Worm (Caenorhabditis elegans) whole organism, L3 larva: ENCODE measurements around the gene sek-4.
A peak's percentile ranks its signal among the peaks of the same experiment; 100 is the strongest.

Experiments used
- R02D3.7 ChIP-seq: fragments of 150-350 bp; optimal IDR thresholded peaks from 2 replicates; lab custom pipeline; 2014; ENCODE audit warnings: missing biosample characterization, missing genetic modification characterization
- aly-2 ChIP-seq: fragments of 150-350 bp; optimal IDR thresholded peaks from 2 replicates; lab custom pipeline; 2014; ENCODE audit warnings: missing biosample characterization, missing genetic modification characterization
- ama-1 ChIP-seq: fragments of 150-350 bp; optimal IDR thresholded peaks from 2 replicates; lab custom pipeline; 2018
- ceh-16 ChIP-seq: sonication (generic microtip); optimal IDR thresholded peaks from 2 replicates; lab custom pipeline; 2017; ENCODE audit warnings: missing biosample characterization, missing genetic modification characterization
- ceh-82 ChIP-seq: fragments of 150-350 bp; optimal IDR thresholded peaks from 2 replicates; lab custom pipeline; 2014; ENCODE audit warnings: missing biosample characterization, missing genetic modification characterization
- ceh-9 ChIP-seq: sonication (generic microtip); optimal IDR thresholded peaks from 2 replicates; lab custom pipeline; 2018; ENCODE audit warnings: missing biosample characterization, missing genetic modification characterization
- daf-12 ChIP-seq: fragments of 150-350 bp; optimal IDR thresholded peaks from 2 replicates; lab custom pipeline; 2014; ENCODE audit warnings: missing biosample characterization, missing genetic modification reagents, missing genetic modification characterization
- egl-27 ChIP-seq: sonication (generic microtip); optimal IDR thresholded peaks from 4 replicates; lab custom pipeline; 2017; ENCODE audit warnings: missing biosample characterization, missing genetic modification reagents, missing genetic modification characterization
- egl-5 ChIP-seq: fragments of 150-350 bp; optimal IDR thresholded peaks from 2 replicates; lab custom pipeline; 2017; ENCODE audit warnings: missing biosample characterization, missing genetic modification reagents, missing genetic modification characterization, inconsistent platforms
- elt-1 ChIP-seq: fragments of 150-350 bp; optimal IDR thresholded peaks from 2 replicates; lab custom pipeline; 2014; ENCODE audit warnings: missing biosample characterization, missing genetic modification characterization
- elt-2 ChIP-seq: sonication (generic microtip); optimal IDR thresholded peaks from 2 replicates; lab custom pipeline; 2016; ENCODE audit warnings: missing genetic modification reagents, mild to moderate bottlenecking, missing genetic modification characterization, missing compliant biosample characterization
- elt-3 ChIP-seq, 3 experiments: fragments of 150-350 bp in 1 of 3; sonication (generic microtip) in 2 of 3; optimal IDR thresholded peaks; 2 replicates in 2 of 3; 4 replicates in 1 of 3; lab custom pipeline; 2014 to 2017; ENCODE audit warnings: missing biosample characterization in 3 of 3, missing genetic modification characterization in 3 of 3
- fkh-10 ChIP-seq: sonication (generic microtip); optimal IDR thresholded peaks from 2 replicates; lab custom pipeline; 2017; ENCODE audit warnings: missing biosample characterization, missing genetic modification reagents, missing genetic modification characterization
- fkh-2 ChIP-seq: fragments of 150-350 bp; optimal IDR thresholded peaks from 2 replicates; lab custom pipeline; 2014; ENCODE audit warnings: missing biosample characterization, missing genetic modification reagents, missing genetic modification characterization
- fos-1 ChIP-seq: fragments of 150-350 bp; optimal IDR thresholded peaks from 2 replicates; lab custom pipeline; 2014; ENCODE audit warnings: missing biosample characterization, missing genetic modification characterization
- hmg-11 ChIP-seq: sonication (generic microtip); optimal IDR thresholded peaks from 2 replicates; lab custom pipeline; 2016; ENCODE audit warnings: missing genetic modification characterization, missing compliant biosample characterization
- jun-1 ChIP-seq: fragments of 150-350 bp; optimal IDR thresholded peaks from 2 replicates; lab custom pipeline; 2014; ENCODE audit warnings: missing biosample characterization, missing genetic modification reagents, missing genetic modification characterization
- lin-15B ChIP-seq: fragments of 150-350 bp; optimal IDR thresholded peaks from 2 replicates; lab custom pipeline; 2014; ENCODE audit warnings: missing biosample characterization, missing genetic modification characterization
- lin-39 ChIP-seq: fragments of 150-350 bp; optimal IDR thresholded peaks from 2 replicates; lab custom pipeline; 2018; ENCODE audit warnings: missing biosample characterization, missing genetic modification reagents, missing genetic modification characterization
- lsy-12 ChIP-seq: sonication (generic microtip); optimal IDR thresholded peaks from 2 replicates; lab custom pipeline; 2016; ENCODE audit warnings: mild to moderate bottlenecking, missing genetic modification characterization, missing compliant biosample characterization
- mdl-1 ChIP-seq: fragments of 150-350 bp; optimal IDR thresholded peaks from 2 replicates; lab custom pipeline; 2014; ENCODE audit warnings: missing biosample characterization, missing genetic modification characterization
- nfya-1 ChIP-seq: sonication (generic microtip); optimal IDR thresholded peaks from 2 replicates; lab custom pipeline; 2017; ENCODE audit warnings: missing genetic modification characterization, mild to moderate bottlenecking, missing compliant biosample characterization, antibody characterized with exemption, moderate library complexity; ENCODE audit not compliant: insufficient read depth
- nhr-23 ChIP-seq: fragments of 150-350 bp; optimal IDR thresholded peaks from 2 replicates; lab custom pipeline; 2014; ENCODE audit warnings: missing biosample characterization, missing genetic modification reagents, missing genetic modification characterization
- nhr-237 ChIP-seq: fragments of 150-350 bp; optimal IDR thresholded peaks from 2 replicates; lab custom pipeline; 2014; ENCODE audit warnings: missing biosample characterization, missing genetic modification characterization
- nhr-25 ChIP-seq: sonication (generic microtip); optimal IDR thresholded peaks from 2 replicates; lab custom pipeline; 2017; ENCODE audit warnings: missing biosample characterization, missing genetic modification characterization
- nhr-28 ChIP-seq: fragments of 150-350 bp; optimal IDR thresholded peaks from 2 replicates; lab custom pipeline; 2014; ENCODE audit warnings: missing biosample characterization, missing genetic modification characterization
- nhr-43 ChIP-seq: sonication (generic microtip); optimal IDR thresholded peaks from 2 replicates; lab custom pipeline; 2016; ENCODE audit warnings: mild to moderate bottlenecking, missing genetic modification characterization, missing compliant biosample characterization; ENCODE audit not compliant: poor library complexity, severe bottlenecking
- nhr-67 ChIP-seq: fragments of 150-350 bp; optimal IDR thresholded peaks from 2 replicates; lab custom pipeline; 2014; ENCODE audit warnings: missing biosample characterization, missing genetic modification characterization
- nhr-77 ChIP-seq: fragments of 150-350 bp; optimal IDR thresholded peaks from 2 replicates; lab custom pipeline; 2014; ENCODE audit warnings: missing biosample characterization, missing genetic modification characterization
- pha-4 ChIP-seq: fragments of 150-350 bp; optimal IDR thresholded peaks from 2 replicates; lab custom pipeline; 2014; ENCODE audit warnings: missing biosample characterization, missing genetic modification reagents, missing genetic modification characterization
- pqm-1 ChIP-seq: fragments of 150-350 bp; optimal IDR thresholded peaks from 2 replicates; lab custom pipeline; 2017; ENCODE audit warnings: missing biosample characterization, missing genetic modification characterization, inconsistent platforms
- skn-1 ChIP-seq: fragments of 150-350 bp; optimal IDR thresholded peaks from 2 replicates; lab custom pipeline; 2014; ENCODE audit warnings: missing biosample characterization, missing genetic modification characterization
- snpc-4 ChIP-seq: fragments of 150-350 bp; optimal IDR thresholded peaks from 2 replicates; lab custom pipeline; 2014; ENCODE audit warnings: missing biosample characterization, missing genetic modification characterization
- unc-39 ChIP-seq: sonication (generic microtip); optimal IDR thresholded peaks from 4 replicates; lab custom pipeline; 2017; ENCODE audit warnings: missing biosample characterization, missing genetic modification characterization
- unc-62 ChIP-seq: fragments of 150-350 bp; sonication (generic microtip); optimal IDR thresholded peaks from 4 replicates; lab custom pipeline; 2014; ENCODE audit warnings: missing biosample characterization, missing genetic modification reagents, missing genetic modification characterization
- zag-1 ChIP-seq: fragments of 150-350 bp; optimal IDR thresholded peaks from 2 replicates; lab custom pipeline; 2014; ENCODE audit warnings: missing biosample characterization, missing genetic modification characterization
- ztf-4 ChIP-seq: fragments of 150-350 bp; optimal IDR thresholded peaks from 2 replicates; lab custom pipeline; 2014; ENCODE audit warnings: missing biosample characterization, missing genetic modification characterization

The sek-4 gene

ce11 chrX:5360682-5361081 is 14.2 kb upstream of the sek-4 start:
- TF ChIP-seq ceh-82 (tag; lab: Kevin White, UChicago) (no peak), pqm-1 (tag; lab: Kevin White, UChicago) (no peak), ama-1 (lab: Kevin White, UChicago) (no peak), pha-4 (tag; lab: Kevin White, UChicago) (peak; percentile 17), zag-1 (tag; lab: Kevin White, UChicago) (no peak), ceh-16 (tag; lab: Kevin White, UChicago) (no peak), nhr-43 (tag; lab: Kevin White, UChicago) (no peak), skn-1 (tag; lab: Kevin White, UChicago) (no peak)

DNA sequence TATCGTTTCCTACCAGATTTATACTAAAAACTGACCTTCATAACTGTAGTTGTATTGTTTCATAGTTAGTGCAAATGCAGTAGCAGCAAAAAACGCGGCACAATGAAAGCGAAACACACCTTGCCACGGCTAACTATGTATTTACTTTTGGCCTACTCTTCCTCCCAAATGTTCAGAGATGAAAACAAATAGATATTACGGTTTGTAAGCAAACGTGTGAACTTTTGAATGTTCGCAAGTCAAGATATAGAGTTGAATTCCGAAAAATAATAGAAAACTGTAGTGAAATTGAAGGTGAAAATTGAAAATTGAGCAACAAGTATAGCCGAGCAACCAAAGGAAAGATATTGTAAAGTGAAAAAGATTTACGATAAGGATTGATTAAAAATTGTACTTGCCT is 10.6 kb upstream of the sek-4 start, which contains the start of gene chtl-1:
Gene chtl-1, minus strand, starts transcription at position 101 of the 400 bp plus-strand sequence.
- TF ChIP-seq fos-1 (no peak), pha-4 (tag; lab: Kevin White, UChicago) (peak; percentile 34), fkh-2 (tag; lab: Kevin White, UChicago) (no peak)
- TF ChIP-seq, all 47 proteins: peak for 1

DNA sequence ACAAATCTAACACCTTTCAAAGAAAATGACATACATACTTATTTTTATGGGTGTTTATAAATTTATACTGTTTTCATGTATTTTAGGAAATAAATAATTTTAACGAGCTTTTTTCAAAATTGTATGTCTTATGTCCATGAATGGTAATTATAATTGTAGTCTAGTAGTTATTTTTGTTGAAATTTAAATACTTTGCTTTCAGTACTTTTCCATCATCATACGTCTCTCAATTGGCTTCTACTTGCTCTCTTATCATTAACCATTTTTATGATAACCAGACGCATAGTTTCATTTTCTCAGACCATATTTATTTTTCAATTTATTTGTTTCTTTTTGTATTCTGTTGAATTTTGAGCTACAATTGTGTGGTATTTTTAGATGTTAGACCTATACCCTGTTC is 9.4 kb upstream of the sek-4 start, which contains the start of gene F35C8.5:
Gene F35C8.5, plus strand, starts transcription at position 377 of the 400 bp plus-strand sequence.
- no peak for TF ChIP-seq jun-1 (tag; lab: Kevin White, UChicago)
- peak; percentile 57 for TF ChIP-seq elt-2 (tag; lab: Kevin White, UChicago)
- peak; percentile 68 for TF ChIP-seq pqm-1 (tag; lab: Kevin White, UChicago)
- peak; percentile 16 for TF ChIP-seq pha-4 (tag; lab: Kevin White, UChicago)
- no peak for TF ChIP-seq ceh-9
- no peak for TF ChIP-seq lsy-12 (tag; lab: Kevin White, UChicago)
- TF ChIP-seq nhr-23 (tag; lab: Kevin White, UChicago) = no peak
- no peak for TF ChIP-seq ztf-4 (tag; lab: Kevin White, UChicago)
- TF ChIP-seq nhr-25 (tag; lab: Kevin White, UChicago) = no peak
- no peak for TF ChIP-seq egl-5

DNA sequence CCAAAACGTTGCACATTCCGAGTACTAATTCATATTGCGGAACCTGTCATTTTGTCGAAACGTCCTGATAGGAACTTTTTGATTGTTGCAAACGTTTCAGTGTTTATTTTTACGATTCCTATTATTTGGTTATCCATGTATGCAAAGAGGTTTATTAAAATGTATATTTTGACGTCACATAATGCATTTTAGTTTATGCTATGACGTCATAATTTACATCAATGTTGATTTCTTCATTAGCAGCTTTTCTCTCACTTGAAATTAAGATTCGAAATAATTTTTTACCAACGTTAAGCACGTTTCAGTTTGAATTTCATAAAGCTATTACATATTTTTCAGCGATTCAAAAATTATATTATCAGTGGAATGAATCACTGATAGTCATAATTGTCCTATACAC is 8.2 kb upstream of the sek-4 start:
- TF ChIP-seq fkh-2 (tag; lab: Kevin White, UChicago) (no peak), R02D3.7 (tag; lab: Kevin White, UChicago) (no peak), lin-15B (tag; lab: Kevin White, UChicago) (no peak), elt-3 (tag; optimal IDR thresholded peaks at IDR 0.05; lab: Kevin White, UChicago) (no peak), ceh-82 (tag; lab: Kevin White, UChicago) (no peak), egl-5 (no peak), skn-1 (tag; lab: Kevin White, UChicago) (no peak), nhr-28 (tag; lab: Kevin White, UChicago) (no peak), nhr-25 (tag; lab: Kevin White, UChicago) (no peak), mdl-1 (no peak), fkh-10 (GFP tag; lab: Kevin White, UChicago) (no peak), nhr-67 (tag; lab: Kevin White, UChicago) (no peak)

- no peak for TF ChIP-seq skn-1 (tag; lab: Kevin White, UChicago)
- TF ChIP-seq ceh-16 (tag; lab: Kevin White, UChicago) = no peak
- no peak for TF ChIP-seq egl-5
- TF ChIP-seq nhr-237 (tag; lab: Kevin White, UChicago) = no peak
- TF ChIP-seq lin-39 = peak; percentile 78
- TF ChIP-seq unc-39 (tag; lab: Kevin White, UChicago) = no peak
- no peak for TF ChIP-seq elt-1 (tag; lab: Kevin White, UChicago)
- TF ChIP-seq nhr-43 (tag; lab: Kevin White, UChicago) = no peak
- no peak for TF ChIP-seq jun-1 (tag; lab: Kevin White, UChicago)
- peak; percentile 53 for TF ChIP-seq nfya-1
- TF ChIP-seq nhr-67 (tag; lab: Kevin White, UChicago) = no peak
- no peak for TF ChIP-seq nhr-77
- TF ChIP-seq ama-1 (lab: Kevin White, UChicago) = no peak
- TF ChIP-seq snpc-4 (tag; lab: Kevin White, UChicago) = peak; percentile 26
- TF ChIP-seq daf-12 (tag; lab: Kevin White, UChicago) = no peak
- no peak for TF ChIP-seq lsy-12 (tag; lab: Kevin White, UChicago)
- no peak for TF ChIP-seq zag-1 (tag; lab: Kevin White, UChicago)
- TF ChIP-seq ceh-82 (tag; lab: Kevin White, UChicago) = no peak
- peak; percentile 25 for TF ChIP-seq hmg-11 (tag; lab: Kevin White, UChicago)
- no peak for TF ChIP-seq nhr-28 (tag; lab: Kevin White, UChicago)
- no peak for TF ChIP-seq nhr-23 (tag; lab: Kevin White, UChicago)
- TF ChIP-seq unc-62 (GFP tag; lab: Kevin White, UChicago) = no peak
- no peak for TF ChIP-seq egl-27 (tag; lab: Kevin White, UChicago)
- TF ChIP-seq fkh-10 (GFP tag; lab: Kevin White, UChicago) = no peak
- no peak for TF ChIP-seq ztf-4 (tag; lab: Kevin White, UChicago)
- TF ChIP-seq pqm-1 (tag; lab: Kevin White, UChicago) = no peak
- no peak for TF ChIP-seq elt-3 (tag; optimal IDR thresholded peaks at IDR 0.05; lab: Kevin White, UChicago)
- no peak for TF ChIP-seq lin-15B (tag; lab: Kevin White, UChicago)
- TF ChIP-seq aly-2 (tag; lab: Kevin White, UChicago) = no peak
These were observed 6.6 kb upstream of the sek-4 start, which contains the start of gene jkk-1 for ce11 chrX:5368220-5368619. TSS of gene jkk-1 (plus strand) at chrX:5368468.
